Worm (Caenorhabditis elegans) whole organism, mixed stage, embryonic: ENCODE measurements around the gene znf-474.

ENCODE experiments used
- M03D4.4 ChIP-seq: sonication (generic microtip); optimal IDR thresholded peaks from 2 replicates; lab custom pipeline; 2017; ENCODE audit warnings: mild to moderate bottlenecking, missing genetic modification characterization, missing compliant biosample characterization
- bed-3 ChIP-seq: fragments of 200-800 bp; sonication (Bioruptor generic); optimal IDR thresholded peaks from 3 replicates; lab custom pipeline; 2018; ENCODE audit warnings: mild to moderate bottlenecking, missing genetic modification characterization, moderate library complexity, missing compliant biosample characterization
- blmp-1 ChIP-seq: fragments of 150-350 bp; optimal IDR thresholded peaks from 2 replicates; lab custom pipeline; 2014; ENCODE audit warnings: missing biosample characterization, missing genetic modification characterization
- ceh-39 ChIP-seq: fragments of 150-350 bp; optimal IDR thresholded peaks from 2 replicates; lab custom pipeline; 2014; ENCODE audit warnings: missing biosample characterization, missing genetic modification characterization
- ceh-43 ChIP-seq: fragments of 200-800 bp; sonication (Bioruptor generic); optimal IDR thresholded peaks from 2 replicates; lab custom pipeline; 2018; ENCODE audit warnings: mild to moderate bottlenecking, missing genetic modification characterization, moderate library complexity, missing compliant biosample characterization
- ces-1 ChIP-seq: fragments of 150-350 bp; optimal IDR thresholded peaks from 2 replicates; lab custom pipeline; 2014; ENCODE audit warnings: missing biosample characterization, missing genetic modification reagents, missing genetic modification characterization
- cnd-1 ChIP-seq: fragments of 200-800 bp; sonication (Bioruptor generic); optimal IDR thresholded peaks from 2 replicates; lab custom pipeline; 2018; ENCODE audit warnings: mild to moderate bottlenecking, missing genetic modification characterization, missing compliant biosample characterization
- drap-1 ChIP-seq: fragments of 200-800 bp; sonication (Bioruptor generic); optimal IDR thresholded peaks from 3 replicates; lab custom pipeline; 2018; ENCODE audit warnings: mild to moderate bottlenecking, missing genetic modification characterization, missing compliant biosample characterization
- elt-1 ChIP-seq: sonication (generic microtip); optimal IDR thresholded peaks from 2 replicates; lab custom pipeline; 2017; ENCODE audit warnings: missing genetic modification characterization, mild to moderate bottlenecking, missing compliant biosample characterization, antibody characterized with exemption, moderate library complexity, borderline replicate concordance; ENCODE audit not compliant: insufficient read depth
- elt-3 ChIP-seq: fragments of 150-350 bp; optimal IDR thresholded peaks from 2 replicates; lab custom pipeline; 2014; ENCODE audit warnings: missing biosample characterization, missing genetic modification characterization
- flh-1 ChIP-seq: fragments of 200-800 bp; sonication (Bioruptor generic); optimal IDR thresholded peaks from 2 replicates; lab custom pipeline; 2018; ENCODE audit warnings: mild to moderate bottlenecking, missing genetic modification characterization, moderate library complexity, missing compliant biosample characterization
- ham-2 ChIP-seq: fragments of 200-800 bp; sonication (Bioruptor generic); optimal IDR thresholded peaks from 2 replicates; lab custom pipeline; 2018; ENCODE audit warnings: mild to moderate bottlenecking, missing genetic modification characterization, missing compliant biosample characterization
- hlh-1 ChIP-seq: fragments of 150-350 bp; optimal IDR thresholded peaks from 2 replicates; lab custom pipeline; 2014; ENCODE audit warnings: missing biosample characterization, missing genetic modification reagents, missing genetic modification characterization
- lin-13 ChIP-seq: fragments of 150-350 bp; optimal IDR thresholded peaks from 2 replicates; lab custom pipeline; 2014; ENCODE audit warnings: missing biosample characterization, missing genetic modification characterization
- lin-32 ChIP-seq: fragments of 200-800 bp; sonication (Bioruptor generic); optimal IDR thresholded peaks from 2 replicates; lab custom pipeline; 2018; ENCODE audit warnings: mild to moderate bottlenecking, missing genetic modification characterization, missing compliant biosample characterization
- mab-5 ChIP-seq: fragments of 150-350 bp; optimal IDR thresholded peaks from 2 replicates; lab custom pipeline; 2014; ENCODE audit warnings: missing biosample characterization, missing genetic modification characterization
- mep-1 ChIP-seq: fragments of 150-350 bp; optimal IDR thresholded peaks from 2 replicates; lab custom pipeline; 2017; ENCODE audit warnings: missing biosample characterization, missing genetic modification reagents, missing genetic modification characterization, inconsistent platforms
- mls-2 ChIP-seq: sonication (generic microtip); optimal IDR thresholded peaks from 2 replicates; lab custom pipeline; 2016; ENCODE audit warnings: mild to moderate bottlenecking, missing genetic modification characterization, moderate library complexity, missing compliant biosample characterization
- nhr-12 ChIP-seq: fragments of 150-350 bp; optimal IDR thresholded peaks from 2 replicates; lab custom pipeline; 2014; ENCODE audit warnings: missing biosample characterization, missing genetic modification characterization
- nhr-2 ChIP-seq: fragments of 150-350 bp; optimal IDR thresholded peaks from 2 replicates; lab custom pipeline; 2014; ENCODE audit warnings: missing biosample characterization, missing genetic modification characterization
- nhr-237 ChIP-seq: fragments of 150-350 bp; optimal IDR thresholded peaks from 2 replicates; lab custom pipeline; 2014; ENCODE audit warnings: missing biosample characterization, missing genetic modification characterization
- nhr-28 ChIP-seq: fragments of 150-350 bp; optimal IDR thresholded peaks from 2 replicates; lab custom pipeline; 2014; ENCODE audit warnings: missing biosample characterization, missing genetic modification characterization
- nhr-76 ChIP-seq: sonication (generic microtip); optimal IDR thresholded peaks from 2 replicates; lab custom pipeline; 2017; ENCODE audit warnings: missing biosample characterization, missing genetic modification characterization
- pha-4 ChIP-seq: fragments of 150-350 bp; optimal IDR thresholded peaks from 2 replicates; lab custom pipeline; 2018; ENCODE audit warnings: missing biosample characterization, missing genetic modification reagents, missing genetic modification characterization
- sem-2 ChIP-seq: fragments of 200-800 bp; sonication (Bioruptor generic); optimal IDR thresholded peaks from 2 replicates; lab custom pipeline; 2018; ENCODE audit warnings: mild to moderate bottlenecking, missing genetic modification characterization, missing compliant biosample characterization
- snpc-4 ChIP-seq: fragments of 150-350 bp; optimal IDR thresholded peaks from 2 replicates; lab custom pipeline; 2014; ENCODE audit warnings: missing biosample characterization, missing genetic modification characterization
- sptf-1 ChIP-seq: sonication (generic microtip); optimal IDR thresholded peaks from 2 replicates; lab custom pipeline; 2017; ENCODE audit warnings: mild to moderate bottlenecking, missing genetic modification characterization, moderate library complexity, missing compliant biosample characterization
- tbx-8 ChIP-seq: fragments of 200-800 bp; sonication (Bioruptor generic); optimal IDR thresholded peaks from 2 replicates; lab custom pipeline; 2018; ENCODE audit warnings: mild to moderate bottlenecking, missing genetic modification characterization, moderate library complexity, missing compliant biosample characterization
- unc-39 ChIP-seq: fragments of 150-350 bp; optimal IDR thresholded peaks from 2 replicates; lab custom pipeline; 2014; ENCODE audit warnings: missing biosample characterization, missing genetic modification characterization
- unc-62 ChIP-seq: fragments of 150-350 bp; optimal IDR thresholded peaks from 2 replicates; lab custom pipeline; 2014; ENCODE audit warnings: missing biosample characterization, missing genetic modification reagents, missing genetic modification characterization
- zip-8 ChIP-seq: fragments of 150-350 bp; optimal IDR thresholded peaks from 2 replicates; lab custom pipeline; 2014; ENCODE audit warnings: missing biosample characterization, missing genetic modification characterization
- ztf-11 ChIP-seq: fragments of 150-350 bp; optimal IDR thresholded peaks from 2 replicates; lab custom pipeline; 2014; ENCODE audit warnings: missing biosample characterization, missing genetic modification characterization

The znf-474 gene

ce11 chrX:12123152-12123551 is 26.6 kb upstream of the znf-474 start, which contains the start of gene T01H10.11:
Gene T01H10.11, plus strand, starts transcription at chrX:12123452.
- no peak for TF ChIP-seq nhr-12 (tag; lab: Kevin White, UChicago)
- TF ChIP-seq nhr-76 = no peak
- no peak for TF ChIP-seq ceh-39 (tag; lab: Kevin White, UChicago)
- TF ChIP-seq lin-13 (tag; lab: Kevin White, UChicago) = no peak
- TF ChIP-seq drap-1 (GFP tag; lab: Kevin White, UChicago) = no peak
- no peak for TF ChIP-seq sptf-1
- no peak for TF ChIP-seq unc-62 (GFP tag; lab: Kevin White, UChicago)
- no peak for TF ChIP-seq nhr-237
- TF ChIP-seq unc-39 = no peak
- TF ChIP-seq nhr-2 (tag; lab: Kevin White, UChicago) = no peak
- no peak for TF ChIP-seq bed-3 (GFP tag; lab: Kevin White, UChicago)
- no peak for TF ChIP-seq elt-3 (tag; lab: Kevin White, UChicago)
- TF ChIP-seq, all 35 proteins: peak for 0

DNA sequence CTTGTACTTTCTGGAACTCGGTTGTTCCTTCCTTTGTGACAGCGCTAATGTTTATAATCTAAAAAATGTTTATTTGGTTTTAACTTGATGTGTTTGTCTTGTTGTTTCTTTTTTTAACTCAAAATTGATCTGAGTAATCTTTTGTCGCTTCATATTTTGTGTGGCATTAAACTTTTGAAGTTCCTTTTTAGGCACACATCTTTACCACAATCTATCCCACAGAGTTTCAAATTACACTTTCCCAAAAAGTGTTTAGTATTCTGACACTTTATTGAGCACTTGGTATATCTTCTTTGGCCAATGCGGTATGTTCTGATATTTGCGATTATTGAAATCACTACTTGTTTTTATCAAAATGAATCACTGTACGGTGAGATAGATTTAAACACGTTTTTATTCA is 24.4 kb upstream of the znf-474 start, which contains the start of gene lgc-18:
TSS of gene lgc-18 (plus strand) at position 301 of the 400 bp plus-strand sequence.
- TF ChIP-seq flh-1 (GFP tag; lab: Kevin White, UChicago) (no peak), elt-1 (tag; lab: Kevin White, UChicago) (no peak)

DNA sequence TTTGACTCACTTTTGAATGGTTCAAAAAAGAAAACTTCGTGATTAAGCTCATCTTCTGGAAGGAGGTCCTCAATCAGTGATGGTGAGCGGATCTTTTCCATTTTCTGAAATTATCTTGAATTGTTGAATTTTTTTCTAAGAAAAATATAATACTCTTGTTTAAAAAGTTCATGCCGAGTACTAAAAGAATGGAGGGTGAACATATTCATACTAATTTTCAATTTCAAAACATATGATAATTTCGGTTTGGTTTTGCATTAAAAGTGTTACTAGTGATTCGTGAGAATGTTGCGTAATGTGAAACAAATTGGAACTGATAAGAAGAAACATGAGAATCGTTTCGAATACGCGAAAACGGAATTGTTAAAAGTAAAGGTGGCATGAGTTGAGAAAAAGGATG is 8.7 kb upstream of the znf-474 start, which contains the start of gene lyst-1:
TSS of gene lyst-1 (minus strand) at position 101 of the 400 bp plus-strand sequence.
- TF ChIP-seq zip-8 (tag; lab: Kevin White, UChicago) (peak; percentile 10), sptf-1 (no peak), ztf-11 (tag; lab: Kevin White, UChicago) (no peak)

DNA sequence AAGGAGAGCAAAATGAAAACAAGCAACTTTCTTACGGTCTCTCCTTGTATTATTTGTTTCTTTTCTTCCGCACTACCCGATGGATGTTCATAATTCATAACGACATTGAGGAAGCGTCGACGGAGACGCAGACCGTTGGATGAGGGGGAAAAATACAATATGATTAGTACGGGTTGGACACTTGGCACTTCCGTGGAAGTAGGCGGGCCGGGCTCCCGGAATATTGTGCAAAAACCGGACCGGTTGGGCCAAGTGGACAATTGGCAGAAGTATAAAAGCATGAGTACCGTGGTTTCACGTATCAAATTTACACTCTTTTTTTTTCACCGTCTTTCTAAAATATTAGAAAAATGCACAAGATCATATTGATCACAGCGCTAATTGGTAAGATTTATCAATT is 7.2 kb upstream of the znf-474 start, which contains the start of gene M153.3:
TSS of gene M153.3 (plus strand) at position 301 of the 400 bp plus-strand sequence.
- no peak for TF ChIP-seq snpc-4 (tag; lab: Kevin White, UChicago)
- TF ChIP-seq ztf-11 (tag; lab: Kevin White, UChicago) = no peak
- no peak for TF ChIP-seq elt-1 (tag; lab: Kevin White, UChicago)
- TF ChIP-seq flh-1 (GFP tag; lab: Kevin White, UChicago) = no peak
- no peak for TF ChIP-seq mab-5 (tag; lab: Kevin White, UChicago)
- TF ChIP-seq blmp-1 (tag; lab: Kevin White, UChicago) = no peak
- TF ChIP-seq tbx-8 (GFP tag; lab: Kevin White, UChicago) = no peak
- no peak for TF ChIP-seq lin-32 (GFP tag; lab: Kevin White, UChicago)
- no peak for TF ChIP-seq ceh-39 (tag; lab: Kevin White, UChicago)
- TF ChIP-seq mls-2 (tag; lab: Kevin White, UChicago) = no peak
- TF ChIP-seq nhr-76 = no peak
- TF ChIP-seq nhr-237 = no peak
- no peak for TF ChIP-seq ces-1
- TF ChIP-seq ceh-43 (GFP tag; lab: Kevin White, UChicago) = no peak
- TF ChIP-seq zip-8 (tag; lab: Kevin White, UChicago) = no peak
- no peak for TF ChIP-seq M03D4.4 (tag; lab: Kevin White, UChicago)
- TF ChIP-seq drap-1 (GFP tag; lab: Kevin White, UChicago) = no peak
- no peak for TF ChIP-seq unc-62 (GFP tag; lab: Kevin White, UChicago)
- TF ChIP-seq, all 35 proteins: peak for 0

DNA sequence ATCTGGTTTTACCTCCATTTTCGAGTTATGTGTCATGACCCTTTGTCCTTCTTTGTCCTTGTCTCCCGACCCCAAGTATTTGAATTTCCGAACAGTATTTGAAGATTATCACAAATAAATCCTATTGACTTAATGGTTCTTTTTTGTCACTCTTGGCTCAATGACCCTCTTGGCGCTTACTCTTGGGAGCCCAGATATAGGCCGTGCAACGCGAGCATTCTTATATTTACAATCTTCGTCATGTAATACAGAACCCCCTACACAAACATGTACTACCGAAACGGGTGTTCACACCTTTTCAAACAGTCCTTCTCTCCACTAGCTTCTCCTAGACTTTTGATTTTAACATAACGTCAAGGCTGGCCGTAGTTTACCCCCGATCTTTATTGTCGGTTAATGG is 6.0 kb upstream of the znf-474 start, which contains the start of gene M153.5:
TSS of gene M153.5 (plus strand) at position 301 of the 400 bp plus-strand sequence.
- no peak for TF ChIP-seq nhr-237
- no peak for TF ChIP-seq tbx-8 (GFP tag; lab: Kevin White, UChicago)
- TF ChIP-seq drap-1 (GFP tag; lab: Kevin White, UChicago) = no peak
- TF ChIP-seq unc-39 = no peak
- no peak for TF ChIP-seq ztf-11 (tag; lab: Kevin White, UChicago)
- TF ChIP-seq ceh-39 (tag; lab: Kevin White, UChicago) = no peak
- no peak for TF ChIP-seq blmp-1 (tag; lab: Kevin White, UChicago)
- no peak for TF ChIP-seq nhr-76
- no peak for TF ChIP-seq zip-8 (tag; lab: Kevin White, UChicago)
- no peak for TF ChIP-seq M03D4.4 (tag; lab: Kevin White, UChicago)
- TF ChIP-seq unc-62 (GFP tag; lab: Kevin White, UChicago) = no peak
- no peak for TF ChIP-seq ces-1
- no peak for TF ChIP-seq pha-4
- no peak for TF ChIP-seq cnd-1 (tag; lab: Kevin White, UChicago)

- no peak for TF ChIP-seq mep-1 (tag; lab: Kevin White, UChicago)
- no peak for TF ChIP-seq ham-2 (GFP tag; lab: Kevin White, UChicago)
- no peak for TF ChIP-seq cnd-1 (tag; lab: Kevin White, UChicago)
- TF ChIP-seq elt-3 (tag; lab: Kevin White, UChicago) = no peak
- no peak for TF ChIP-seq snpc-4 (tag; lab: Kevin White, UChicago)
- TF ChIP-seq unc-39 = no peak
- TF ChIP-seq nhr-28 (tag; lab: Kevin White, UChicago) = no peak
- TF ChIP-seq sem-2 (GFP tag; lab: Kevin White, UChicago) = no peak
- no peak for TF ChIP-seq M03D4.4 (tag; lab: Kevin White, UChicago)
- no peak for TF ChIP-seq drap-1 (GFP tag; lab: Kevin White, UChicago)
- TF ChIP-seq nhr-2 (tag; lab: Kevin White, UChicago) = no peak
- TF ChIP-seq ces-1 = no peak
- TF ChIP-seq hlh-1 = no peak
- no peak for TF ChIP-seq mls-2 (tag; lab: Kevin White, UChicago)
Observed at ce11 chrX:12145919-12146318, 3.8 kb upstream of the znf-474 start.
